Worm (Caenorhabditis elegans) whole organism, late embryonic: ENCODE data around the gene B0024.4.

Experiments
- C08G9.2 ChIP-seq: sonication (generic microtip); optimal IDR thresholded peaks from 2 replicates; lab custom pipeline; 2016; ENCODE audit warnings: mild to moderate bottlenecking, missing genetic modification characterization, moderate library complexity, missing compliant biosample characterization
- C38D4.7 ChIP-seq: fragments of 200-800 bp; sonication (Bioruptor generic); optimal IDR thresholded peaks from 2 replicates; lab custom pipeline; 2018; ENCODE audit warnings: mild to moderate bottlenecking, missing genetic modification characterization, moderate library complexity, missing compliant biosample characterization
- ama-1 ChIP-seq: fragments of 150-350 bp; optimal IDR thresholded peaks from 2 replicates; lab custom pipeline; 2014
- ceh-14 ChIP-seq: sonication (generic microtip); optimal IDR thresholded peaks from 2 replicates; lab custom pipeline; 2016; ENCODE audit warnings: missing genotype, missing genetic modification characterization, missing compliant biosample characterization
- ceh-18 ChIP-seq: sonication (generic microtip); optimal IDR thresholded peaks from 2 replicates; lab custom pipeline; 2016; ENCODE audit warnings: missing genetic modification characterization, missing compliant biosample characterization
- ceh-31 ChIP-seq: sonication (generic microtip); optimal IDR thresholded peaks from 2 replicates; lab custom pipeline; 2016; ENCODE audit warnings: missing genetic modification characterization, missing compliant biosample characterization
- ceh-34 ChIP-seq: sonication (generic microtip); optimal IDR thresholded peaks from 2 replicates; lab custom pipeline; 2016; ENCODE audit warnings: mild to moderate bottlenecking, missing genetic modification characterization, missing compliant biosample characterization
- ceh-6 ChIP-seq: fragments of 200-800 bp; sonication (Bioruptor generic); optimal IDR thresholded peaks from 2 replicates; lab custom pipeline; 2018; ENCODE audit warnings: mild to moderate bottlenecking, missing genetic modification characterization, missing compliant biosample characterization
- ceh-9 ChIP-seq: sonication (generic microtip); optimal IDR thresholded peaks from 2 replicates; lab custom pipeline; 2016; ENCODE audit warnings: mild to moderate bottlenecking, missing genetic modification characterization, inconsistent platforms, missing compliant biosample characterization
- che-1 ChIP-seq: sonication (generic microtip); optimal IDR thresholded peaks from 2 replicates; lab custom pipeline; 2016; ENCODE audit warnings: mild to moderate bottlenecking, missing genetic modification characterization, missing compliant biosample characterization
- elt-2 ChIP-seq: sonication (generic microtip); optimal IDR thresholded peaks from 2 replicates; lab custom pipeline; 2016; ENCODE audit warnings: missing genetic modification reagents, missing genetic modification characterization, missing compliant biosample characterization
- elt-4 ChIP-seq: sonication (generic microtip); optimal IDR thresholded peaks from 2 replicates; lab custom pipeline; 2016; ENCODE audit warnings: missing genetic modification characterization, missing compliant biosample characterization
- ets-4 ChIP-seq: sonication (generic microtip); optimal IDR thresholded peaks from 2 replicates; lab custom pipeline; 2016; ENCODE audit warnings: missing genetic modification characterization, missing compliant biosample characterization
- fax-1 ChIP-seq: sonication (generic microtip); optimal IDR thresholded peaks from 2 replicates; lab custom pipeline; 2016; ENCODE audit warnings: missing genotype, missing genetic modification characterization, missing compliant biosample characterization
- fkh-6 ChIP-seq: sonication (generic microtip); optimal IDR thresholded peaks from 2 replicates; lab custom pipeline; 2016; ENCODE audit warnings: missing genetic modification characterization, missing compliant biosample characterization
- gmeb-2 ChIP-seq: sonication (generic microtip); optimal IDR thresholded peaks from 2 replicates; lab custom pipeline; 2016; ENCODE audit warnings: missing genetic modification characterization, inconsistent platforms, missing compliant biosample characterization
- hlh-13 ChIP-seq: fragments of 200-800 bp; sonication (Bioruptor generic); optimal IDR thresholded peaks from 2 replicates; lab custom pipeline; 2018; ENCODE audit warnings: mild to moderate bottlenecking, missing genetic modification characterization, missing compliant biosample characterization
- hlh-6 ChIP-seq: sonication (generic microtip); optimal IDR thresholded peaks from 2 replicates; lab custom pipeline; 2016; ENCODE audit warnings: missing genotype, missing genetic modification characterization, missing compliant biosample characterization
- lim-6 ChIP-seq: sonication (generic microtip); optimal IDR thresholded peaks from 2 replicates; lab custom pipeline; 2016; ENCODE audit warnings: missing genetic modification characterization, missing compliant biosample characterization
- lin-11 ChIP-seq: fragments of 200-800 bp; sonication (Bioruptor generic); optimal IDR thresholded peaks from 2 replicates; lab custom pipeline; 2018; ENCODE audit warnings: mild to moderate bottlenecking, missing genetic modification characterization, missing compliant biosample characterization
- mec-3 ChIP-seq: sonication (generic microtip); optimal IDR thresholded peaks from 2 replicates; lab custom pipeline; 2016; ENCODE audit warnings: borderline replicate concordance, missing genetic modification characterization, missing compliant biosample characterization
- nhr-11 ChIP-seq: fragments of 150-350 bp; optimal IDR thresholded peaks from 2 replicates; lab custom pipeline; 2014; ENCODE audit warnings: missing biosample characterization, missing genetic modification characterization
- nhr-232 ChIP-seq: sonication (generic microtip); optimal IDR thresholded peaks from 2 replicates; lab custom pipeline; 2016; ENCODE audit warnings: missing genetic modification characterization, missing compliant biosample characterization
- npax-4 ChIP-seq: sonication (generic microtip); optimal IDR thresholded peaks from 2 replicates; lab custom pipeline; 2016; ENCODE audit warnings: missing genetic modification characterization, missing compliant biosample characterization
- odd-2 ChIP-seq: sonication (generic microtip); optimal IDR thresholded peaks from 2 replicates; lab custom pipeline; 2017; ENCODE audit warnings: antibody characterized with exemption, mild to moderate bottlenecking, missing genetic modification characterization, missing compliant biosample characterization
- pat-9 ChIP-seq: fragments of 200-800 bp; sonication (Bioruptor generic); optimal IDR thresholded peaks from 2 replicates; lab custom pipeline; 2018; ENCODE audit warnings: mild to moderate bottlenecking, missing genetic modification characterization, moderate library complexity, missing compliant biosample characterization
- pha-2 ChIP-seq: sonication (generic microtip); optimal IDR thresholded peaks from 2 replicates; lab custom pipeline; 2017; ENCODE audit warnings: mild to moderate bottlenecking, missing genetic modification characterization, missing compliant biosample characterization
- pha-4 ChIP-seq: fragments of 150-350 bp; optimal IDR thresholded peaks from 2 replicates; lab custom pipeline; 2018; ENCODE audit warnings: missing biosample characterization, missing genetic modification reagents, missing genetic modification characterization
- pqm-1 ChIP-seq: sonication (generic microtip); optimal IDR thresholded peaks from 2 replicates; lab custom pipeline; 2016; ENCODE audit warnings: missing genetic modification characterization, missing compliant biosample characterization
- pros-1 ChIP-seq: fragments of 150-350 bp; optimal IDR thresholded peaks from 2 replicates; lab custom pipeline; 2014; ENCODE audit warnings: missing biosample characterization, missing genetic modification reagents, missing genetic modification characterization
- ref-2 ChIP-seq: sonication (generic microtip); optimal IDR thresholded peaks from 2 replicates; lab custom pipeline; 2016; ENCODE audit warnings: missing genetic modification characterization, missing compliant biosample characterization
- rnt-1 ChIP-seq: sonication (generic microtip); optimal IDR thresholded peaks from 2 replicates; lab custom pipeline; 2016; ENCODE audit warnings: missing genetic modification characterization, missing compliant biosample characterization
- sdc-2 ChIP-seq: sonication (generic microtip); optimal IDR thresholded peaks from 2 replicates; lab custom pipeline; 2016; ENCODE audit warnings: missing genotype, missing genetic modification characterization, missing compliant biosample characterization
- sox-2 ChIP-seq: fragments of 200-800 bp; sonication (Bioruptor generic); IDR thresholded peaks from 2 replicates; pipeline ENCODE4 v1.3.6; 2022; ENCODE audit warnings: missing genetic modification reagents, missing genetic modification characterization, missing compliant biosample characterization
- sox-4 ChIP-seq: sonication (generic microtip); optimal IDR thresholded peaks from 2 replicates; lab custom pipeline; 2017; ENCODE audit warnings: mild to moderate bottlenecking, missing genetic modification characterization, inconsistent platforms, missing compliant biosample characterization
- ttx-3 ChIP-seq: sonication (generic microtip); optimal IDR thresholded peaks from 2 replicates; lab custom pipeline; 2016; ENCODE audit warnings: missing genetic modification reagents, missing genetic modification characterization, missing compliant biosample characterization
- unc-42 ChIP-seq: sonication (generic microtip); optimal IDR thresholded peaks from 2 replicates; lab custom pipeline; 2016; ENCODE audit warnings: missing genotype, missing genetic modification characterization, missing compliant biosample characterization
- unc-86 ChIP-seq: sonication (generic microtip); optimal IDR thresholded peaks from 2 replicates; lab custom pipeline; 2016; ENCODE audit warnings: missing genetic modification characterization, missing compliant biosample characterization

B0024.4 gene

DNA sequence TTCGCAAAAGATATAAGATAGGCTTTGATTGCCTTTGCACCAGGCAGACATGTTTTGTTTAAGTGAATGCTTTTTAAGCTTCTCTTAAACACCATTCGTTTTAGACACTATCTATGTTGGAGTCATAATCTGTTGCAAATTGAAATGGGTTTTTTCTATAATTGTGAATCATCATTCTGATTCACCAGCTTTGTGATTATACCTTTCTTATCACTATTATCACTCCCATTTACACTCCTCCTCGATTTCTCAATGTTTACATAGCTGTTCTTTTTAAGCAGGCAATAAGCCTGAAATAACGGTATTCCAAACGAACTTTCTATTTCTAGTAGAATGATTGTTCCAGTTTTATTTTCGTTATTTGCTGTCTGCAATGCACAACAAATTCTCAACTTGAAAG is at the start of gene B0024.4:
B0024.4 (plus strand) TSS at position 301 of the 400 bp plus-strand sequence.
- TF ChIP-seq ttx-3 (tag; lab: Kevin White, UChicago): no peak
- TF ChIP-seq sox-2: no peak
- TF ChIP-seq elt-4 (tag; lab: Kevin White, UChicago): no peak
- TF ChIP-seq mec-3 (tag; lab: Kevin White, UChicago): no peak
- TF ChIP-seq npax-4 (tag; lab: Kevin White, UChicago): no peak
- TF ChIP-seq ceh-6 (GFP tag; lab: Kevin White, UChicago): no peak
- no peak for TF ChIP-seq unc-42 (tag; lab: Kevin White, UChicago)
- no peak for TF ChIP-seq pqm-1 (tag; lab: Kevin White, UChicago)
- no peak for TF ChIP-seq pha-2 (tag; lab: Kevin White, UChicago)
- no peak for TF ChIP-seq fkh-6 (tag; lab: Kevin White, UChicago)
- no peak for TF ChIP-seq ama-1 (lab: Kevin White, UChicago)
- no peak for TF ChIP-seq C38D4.7 (GFP tag; lab: Kevin White, UChicago)
- TF ChIP-seq lin-11 (tag; lab: Kevin White, UChicago): no peak
- TF ChIP-seq rnt-1 (tag; lab: Kevin White, UChicago): no peak
- no peak for TF ChIP-seq ceh-18
- TF ChIP-seq sdc-2 (tag; lab: Kevin White, UChicago): no peak
- TF ChIP-seq pha-4 (tag; lab: Kevin White, UChicago): no peak

DNA sequence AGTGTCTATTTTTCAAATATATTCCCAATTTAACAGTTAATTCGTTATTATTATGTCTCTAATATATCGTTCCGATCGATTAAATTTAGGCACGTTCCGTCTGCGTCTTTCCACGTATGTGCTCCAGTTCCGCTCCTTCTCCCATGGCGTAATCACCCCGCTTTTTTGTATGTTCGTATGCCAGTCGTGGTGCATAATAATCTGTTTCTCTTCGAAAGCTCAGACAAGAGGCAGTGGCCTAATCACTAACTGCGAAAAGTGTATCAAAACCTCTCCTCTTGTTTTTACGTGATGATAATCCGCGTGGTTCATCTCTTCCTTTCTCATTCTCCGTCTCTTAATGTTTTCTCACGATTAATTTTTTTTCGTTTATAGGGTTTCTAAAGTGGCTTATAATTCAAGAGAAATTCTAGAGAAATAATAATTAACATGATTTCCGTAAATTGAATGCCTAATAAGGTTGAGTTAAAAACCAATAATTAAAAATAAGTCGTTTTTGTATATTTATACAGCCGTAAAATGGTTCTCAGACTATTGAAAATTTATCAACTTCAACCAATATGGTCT is 49.4 kb upstream of the B0024.4 start:
- no peak for TF ChIP-seq unc-86
- no peak for TF ChIP-seq ceh-34 (tag; lab: Kevin White, UChicago)
- TF ChIP-seq hlh-6 (tag; lab: Kevin White, UChicago): no peak
- TF ChIP-seq elt-4 (tag; lab: Kevin White, UChicago): no peak
- no peak for TF ChIP-seq pros-1
- TF ChIP-seq che-1 (tag; lab: Kevin White, UChicago): no peak
- no peak for TF ChIP-seq lim-6

DNA sequence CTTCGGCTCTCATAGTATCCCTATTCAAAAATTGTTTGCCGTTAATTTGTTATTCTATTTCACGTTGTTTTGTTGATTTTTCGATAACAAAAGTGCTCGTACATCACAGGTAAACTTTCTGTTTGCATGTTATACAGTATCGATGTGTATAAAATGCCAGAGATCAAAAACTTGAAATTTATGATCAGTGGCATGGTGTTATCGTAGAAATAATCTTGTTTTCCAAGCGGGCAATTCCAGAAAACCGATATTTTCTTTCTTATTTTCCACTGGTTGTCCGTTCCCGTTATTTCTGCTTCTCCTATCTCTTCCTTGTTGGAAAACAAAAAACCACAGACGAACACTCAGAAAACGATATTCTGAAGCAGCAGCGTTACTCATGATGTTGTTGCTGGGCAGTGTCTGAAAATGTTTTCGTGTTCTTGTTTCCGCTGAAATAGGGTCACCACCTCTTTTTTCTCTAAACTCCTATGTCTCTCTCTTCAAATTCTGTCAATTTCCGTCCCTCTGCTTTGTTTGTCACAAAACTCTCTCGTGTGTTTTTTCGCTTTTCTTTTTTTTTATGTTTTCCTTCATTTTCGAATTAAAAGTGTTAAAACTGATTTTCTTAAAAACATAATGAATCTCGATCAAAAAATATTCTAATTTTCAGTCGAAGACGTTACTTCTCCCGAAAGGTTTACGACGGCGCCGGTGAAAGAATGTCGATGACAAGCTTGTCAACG is 48.8 kb upstream of the B0024.4 start, which contains the start of gene akt-1:
akt-1 (plus strand) TSS at position 651 of the 725 bp plus-strand sequence.
- TF ChIP-seq odd-2 (tag; lab: Kevin White, UChicago) (no peak), che-1 (tag; lab: Kevin White, UChicago) (no peak), ref-2 (tag; lab: Kevin White, UChicago) (no peak), nhr-232 (tag; lab: Kevin White, UChicago) (no peak), pha-2 (tag; lab: Kevin White, UChicago) (no peak), hlh-13 (GFP tag; lab: Kevin White, UChicago) (no peak), sox-4 (tag; lab: Kevin White, UChicago) (no peak), pat-9 (tag; lab: Kevin White, UChicago) (no peak), rnt-1 (tag; lab: Kevin White, UChicago) (no peak)

- TF ChIP-seq hlh-13 (GFP tag; lab: Kevin White, UChicago) (no peak), gmeb-2 (tag; lab: Kevin White, UChicago) (no peak), ceh-9 (tag; lab: Kevin White, UChicago) (no peak), elt-2 (no peak)
Observed at ce11 chrV:10249515-10249914, 47.7 kb upstream of the B0024.4 start.

- TF ChIP-seq ref-2 (tag; lab: Kevin White, UChicago) (no peak), ceh-14 (no peak), ceh-9 (tag; lab: Kevin White, UChicago) (no peak), sdc-2 (tag; lab: Kevin White, UChicago) (no peak), mec-3 (tag; lab: Kevin White, UChicago) (no peak), fax-1 (tag; lab: Kevin White, UChicago) (no peak), C08G9.2 (tag; lab: Kevin White, UChicago) (no peak), ets-4 (no peak), ceh-31 (no peak), nhr-11 (tag; lab: Kevin White, UChicago) (no peak), rnt-1 (tag; lab: Kevin White, UChicago) (no peak), unc-42 (tag; lab: Kevin White, UChicago) (no peak)
Observed at ce11 chrV:10252682-10253081, 44.5 kb upstream of the B0024.4 start.
